Worm (Caenorhabditis elegans) whole organism, L4 larva: ENCODE data around the gene C05E11.6.

Experiments used
- F26F4.8 ChIP-seq: fragments of 200-800 bp; sonication (Bioruptor generic); conservative IDR thresholded peaks from 2 replicates; pipeline ENCODE4 v1.3.6; 2022; ENCODE audit warnings: missing genetic modification characterization, missing compliant biosample characterization
- F37D6.2 ChIP-seq: sonication (generic microtip); optimal IDR thresholded peaks from 2 replicates; lab custom pipeline; 2016; ENCODE audit warnings: mild to moderate bottlenecking, missing genetic modification characterization, missing compliant biosample characterization
- F44E2.7 ChIP-seq: fragments of 200-800 bp; sonication (Bioruptor generic); IDR thresholded peaks from 2 replicates; pipeline ENCODE4 v2.1.2; 2022; ENCODE audit warnings: missing genetic modification characterization, missing compliant biosample characterization
- F49E8.2 ChIP-seq: sonication (generic microtip); optimal IDR thresholded peaks from 2 replicates; lab custom pipeline; 2016; ENCODE audit warnings: missing compliant biosample characterization, mild to moderate bottlenecking, missing genetic modification characterization, borderline replicate concordance
- Y105C5A.15 ChIP-seq: fragments of 200-800 bp; sonication (Bioruptor generic); IDR thresholded peaks from 2 replicates; pipeline ENCODE4 v1.3.6; 2022; ENCODE audit warnings: missing genetic modification characterization, missing compliant biosample characterization
- ZK337.2 ChIP-seq: fragments of 200-800 bp; sonication (Bioruptor generic); IDR thresholded peaks from 2 replicates; pipeline ENCODE4 v1.3.6; 2022; ENCODE audit warnings: missing genetic modification reagents, missing genetic modification characterization, missing compliant biosample characterization
- ZK546.5 ChIP-seq, 2 experiments: sonication (generic microtip); optimal IDR thresholded peaks; 2 replicates each; lab custom pipeline; 2017; ENCODE audit warnings: missing biosample characterization in 2 of 2, missing genetic modification characterization in 2 of 2
- aha-1 ChIP-seq: fragments of 150-350 bp; peaks from one replicate; lab custom pipeline; 2014; ENCODE audit warnings: missing biosample characterization, missing genetic modification characterization
- ceh-32 ChIP-seq: sonication (generic microtip); optimal IDR thresholded peaks from 2 replicates; lab custom pipeline; 2016; ENCODE audit warnings: mild to moderate bottlenecking, missing genetic modification characterization, missing compliant biosample characterization; ENCODE audit not compliant: poor library complexity
- ceh-44 ChIP-seq: fragments of 200-800 bp; sonication (Bioruptor generic); IDR thresholded peaks from 2 replicates; pipeline ENCODE4 v1.3.6; 2022; ENCODE audit warnings: missing genetic modification reagents, missing genetic modification characterization, missing compliant biosample characterization
- daf-16 ChIP-seq, 3 experiments: sonication (generic microtip); optimal IDR thresholded peaks; 2 replicates each; lab custom pipeline; 2016 to 2017; ENCODE audit warnings: missing genetic modification characterization in 3 of 3, missing genetic modification reagents in 3 of 3, mild to moderate bottlenecking in 2 of 3, missing compliant biosample characterization in 2 of 3, missing biosample characterization in 1 of 3, moderate library complexity in 1 of 3
- dmd-6 ChIP-seq: fragments of 200-800 bp; sonication (Bioruptor generic); IDR thresholded peaks from 2 replicates; pipeline ENCODE4 v1.3.6; 2022; ENCODE audit warnings: missing genetic modification reagents, missing genetic modification characterization, missing compliant biosample characterization
- dpl-1 ChIP-seq: fragments of 150-350 bp; optimal IDR thresholded peaks from 2 replicates; lab custom pipeline; 2014; ENCODE audit warnings: missing biosample characterization, missing genetic modification reagents, missing genetic modification characterization
- dve-1 ChIP-seq: sonication (generic microtip); optimal IDR thresholded peaks from 2 replicates; lab custom pipeline; 2017; ENCODE audit warnings: antibody characterized with exemption, mild to moderate bottlenecking, missing genetic modification characterization, missing compliant biosample characterization; ENCODE audit not compliant: insufficient read depth
- gei-8 ChIP-seq: fragments of 200-800 bp; sonication (Bioruptor generic); optimal IDR thresholded peaks from 2 replicates; lab custom pipeline; 2018; ENCODE audit warnings: mild to moderate bottlenecking, missing genetic modification characterization, missing compliant biosample characterization
- hmg-1.1 ChIP-seq: fragments of 200-800 bp; sonication (Bioruptor generic); IDR thresholded peaks from 2 replicates; pipeline ENCODE4 v1.3.6; 2022; ENCODE audit warnings: missing genetic modification reagents, missing genetic modification characterization, missing compliant biosample characterization
- jun-1 ChIP-seq: fragments of 150-350 bp; optimal IDR thresholded peaks from 2 replicates; lab custom pipeline; 2014; ENCODE audit warnings: missing biosample characterization, missing genetic modification reagents, missing genetic modification characterization
- lin-13 ChIP-seq: fragments of 150-350 bp; optimal IDR thresholded peaks from 2 replicates; lab custom pipeline; 2014; ENCODE audit warnings: missing biosample characterization, missing genetic modification reagents, missing genetic modification characterization
- lsy-2 ChIP-seq, 2 experiments: fragments of 150-350 bp in 1 of 2; sonication (generic microtip) in 1 of 2; optimal IDR thresholded peaks; 2 replicates each; lab custom pipeline; 2014 to 2017; ENCODE audit warnings: missing biosample characterization in 2 of 2, missing genetic modification characterization in 2 of 2
- mdl-1 ChIP-seq, 2 experiments: fragments of 150-350 bp in 1 of 2; sonication (generic microtip) in 1 of 2; optimal IDR thresholded peaks; 2 replicates each; lab custom pipeline; 2014 to 2017; ENCODE audit warnings: missing biosample characterization in 2 of 2, missing genetic modification characterization in 2 of 2
- mep-1 ChIP-seq: fragments of 150-350 bp; sonication (generic microtip); optimal IDR thresholded peaks from 3 replicates; lab custom pipeline; 2014; ENCODE audit warnings: missing biosample characterization, missing genetic modification characterization
- mes-2 ChIP-seq: sonication (generic microtip); optimal IDR thresholded peaks from 2 replicates; lab custom pipeline; 2016; ENCODE audit warnings: missing genotype, mild to moderate bottlenecking, missing genetic modification characterization, missing compliant biosample characterization; ENCODE audit not compliant: poor library complexity, severe bottlenecking
- mxl-2 ChIP-seq: fragments of 200-800 bp; sonication (Bioruptor generic); conservative IDR thresholded peaks from 2 replicates; pipeline ENCODE4 v1.3.6; 2022; ENCODE audit warnings: missing genetic modification reagents, missing genetic modification characterization, missing compliant biosample characterization
- nhr-10 ChIP-seq: fragments of 150-350 bp; optimal IDR thresholded peaks from 2 replicates; lab custom pipeline; 2014; ENCODE audit warnings: missing biosample characterization, missing genetic modification characterization
- nhr-111 ChIP-seq: fragments of 200-800 bp; sonication (Bioruptor generic); optimal IDR thresholded peaks from 2 replicates; lab custom pipeline; 2018; ENCODE audit warnings: mild to moderate bottlenecking, missing genetic modification characterization, missing compliant biosample characterization
- nhr-237 ChIP-seq: sonication (generic microtip); optimal IDR thresholded peaks from 2 replicates; lab custom pipeline; 2017; ENCODE audit warnings: missing biosample characterization, missing genetic modification characterization
- nhr-25 ChIP-seq: sonication (generic microtip); optimal IDR thresholded peaks from 2 replicates; lab custom pipeline; 2017; ENCODE audit warnings: missing genetic modification characterization, mild to moderate bottlenecking, missing compliant biosample characterization, antibody characterized with exemption, moderate library complexity, borderline replicate concordance; ENCODE audit not compliant: insufficient read depth
- nhr-28 ChIP-seq: fragments of 150-350 bp; optimal IDR thresholded peaks from 2 replicates; lab custom pipeline; 2014; ENCODE audit warnings: missing biosample characterization, missing genetic modification characterization
- nhr-6 ChIP-seq: fragments of 150-350 bp; optimal IDR thresholded peaks from 2 replicates; lab custom pipeline; 2014; ENCODE audit warnings: missing biosample characterization, missing genetic modification characterization
- pha-4 ChIP-seq, 2 experiments: fragments of 150-350 bp in 1 of 2; fragments of 200-800 bp in 1 of 2; sonication (Bioruptor generic) in 1 of 2; IDR thresholded peaks in 1 of 2; optimal IDR thresholded peaks in 1 of 2; 2 replicates each; pipeline versions ENCODE4 v1.3.6 to Lab custom; 2014 to 2022; ENCODE audit warnings: missing genetic modification characterization in 2 of 2, missing genetic modification reagents in 2 of 2, missing biosample characterization in 1 of 2, missing compliant biosample characterization in 1 of 2
- php-3 ChIP-seq: fragments of 200-800 bp; sonication (Bioruptor generic); IDR thresholded peaks from 2 replicates; pipeline ENCODE4 v1.3.6; 2022; ENCODE audit warnings: missing genetic modification reagents, missing genetic modification characterization, missing compliant biosample characterization
- rbr-2 ChIP-seq: sonication (generic microtip); optimal IDR thresholded peaks from 2 replicates; lab custom pipeline; 2016; ENCODE audit warnings: missing genotype, missing genetic modification characterization, missing compliant biosample characterization
- sdz-12 ChIP-seq: fragments of 200-800 bp; sonication (Bioruptor generic); optimal IDR thresholded peaks from 2 replicates; lab custom pipeline; 2018; ENCODE audit warnings: mild to moderate bottlenecking, missing genetic modification characterization, missing compliant biosample characterization
- set-16 ChIP-seq: fragments of 200-800 bp; sonication (Bioruptor generic); IDR thresholded peaks from 2 replicates; pipeline ENCODE4 v1.3.6; 2022; ENCODE audit warnings: missing genetic modification reagents, missing genetic modification characterization, missing compliant biosample characterization
- unc-62 ChIP-seq, 3 experiments: fragments of 150-350 bp in 1 of 3; sonication (generic microtip); optimal IDR thresholded peaks in 2 of 3; peaks in 1 of 3; 1 replicate in 1 of 3; 2 replicates in 2 of 3; lab custom pipeline; 2014 to 2017; ENCODE audit warnings: missing biosample characterization in 3 of 3, missing genetic modification characterization in 3 of 3, missing genetic modification reagents in 3 of 3, missing genotype in 1 of 3
- zag-1 ChIP-seq: fragments of 150-350 bp; optimal IDR thresholded peaks from 2 replicates; lab custom pipeline; 2014; ENCODE audit warnings: missing biosample characterization, missing genetic modification characterization
- zfp-3 ChIP-seq: fragments of 200-800 bp; sonication (Bioruptor generic); conservative IDR thresholded peaks from 2 replicates; pipeline ENCODE4 v1.3.6; 2022; ENCODE audit warnings: missing genetic modification reagents, missing genetic modification characterization, missing compliant biosample characterization

C05E11.6 gene

ce11 chrX:4587934-4588333, 26.0 kb downstream of the C05E11.6 start (continued):
- TF ChIP-seq jun-1 (tag; lab: Kevin White, UChicago) = no peak
- no peak for TF ChIP-seq nhr-6 (tag; lab: Kevin White, UChicago)
- peak; percentile 4 for TF ChIP-seq lin-13 (GFP tag; lab: Kevin White, UChicago)
- TF ChIP-seq nhr-28 (tag; lab: Kevin White, UChicago) = peak; percentile 35
- no peak for TF ChIP-seq pha-4 (GFP tag; IDR thresholded peaks at IDR 0.05; lab: Robert Waterston, UW)
- no peak for TF ChIP-seq pha-4 (tag; optimal IDR thresholded peaks at IDR 0.05; lab: Kevin White, UChicago)
- TF ChIP-seq dmd-6 = peak; percentile 31; the same call in 1 of the 2 replicates
- TF ChIP-seq rbr-2 (tag; lab: Kevin White, UChicago) = peak; percentile 65
- no peak for TF ChIP-seq daf-16 (GFP tag; optimal IDR thresholded peaks at IDR 0.05; lab: Kevin White, UChicago)
- TF ChIP-seq daf-16 (tag; optimal IDR thresholded peaks at IDR 0.05; lab: Kevin White, UChicago) = peak; percentile 18
- TF ChIP-seq nhr-25 (tag; lab: Kevin White, UChicago) = no peak
- TF ChIP-seq ceh-44 (GFP tag; lab: Robert Waterston, UW) = no peak
- TF ChIP-seq hmg-1.1 (GFP tag; lab: Robert Waterston, UW) = peak; percentile 62; the same call in 1 of the 2 replicates
- TF ChIP-seq ZK337.2 = no peak
- TF ChIP-seq dpl-1 = peak; percentile 64
- peak; percentile 62 for TF ChIP-seq mes-2
- peak; percentile 43 for TF ChIP-seq dve-1 (tag; lab: Kevin White, UChicago)
- TF ChIP-seq mep-1 (tag; lab: Kevin White, UChicago) = peak; percentile 77

DNA sequence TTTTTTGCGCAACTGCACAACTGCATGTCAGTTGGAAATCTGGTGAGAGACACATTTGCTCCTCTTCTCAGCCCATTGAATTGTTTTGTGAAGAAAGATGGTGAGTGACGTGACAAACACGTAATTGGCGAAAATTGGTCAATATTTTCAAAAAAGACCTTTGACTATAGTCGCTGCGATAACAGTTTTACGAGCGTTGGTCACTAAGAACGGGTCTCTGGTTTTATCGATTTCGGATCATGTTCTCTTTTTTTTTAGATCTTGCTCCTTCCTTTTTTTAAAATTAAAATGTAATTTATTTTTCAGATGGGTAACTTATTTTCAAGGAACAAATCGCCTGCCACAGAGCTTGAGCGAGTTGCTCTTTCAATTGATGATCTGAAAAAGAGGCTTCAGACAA, 26.5 kb downstream of the C05E11.6 start, which contains the start of gene lnp-1:
TSS of gene lnp-1 (plus strand) at position 301 of the 400 bp plus-strand sequence.
- TF ChIP-seq sdz-12 (GFP tag; lab: Kevin White, UChicago) = no peak
- no peak for TF ChIP-seq daf-16 (GFP tag; optimal IDR thresholded peaks at IDR 0.05; lab: Kevin White, UChicago)
- peak; percentile 69 for TF ChIP-seq daf-16 (tag; optimal IDR thresholded peaks at IDR 0.05; lab: Kevin White, UChicago)

- TF ChIP-seq nhr-237 (tag; lab: Kevin White, UChicago) = no peak
Observed at ce11 chrX:4592250-4592649, 30.3 kb downstream of the C05E11.6 start, which contains the start of gene flp-12. flp-12 (minus strand) TSS chrX:4592350.

- TF ChIP-seq set-16 (GFP tag; lab: Robert Waterston, UW) (peak; percentile 81), mxl-2 (GFP tag; lab: Robert Waterston, UW) (no peak)
- TF ChIP-seq, all 104 proteins: peak for 1
Observed at ce11 chrX:4597419-4597818, 35.5 kb downstream of the C05E11.6 start.

ce11 chrX:4599526-4599925, 37.6 kb downstream of the C05E11.6 start:
- TF ChIP-seq Y105C5A.15 (no peak), mdl-1 (tag; optimal IDR thresholded peaks at IDR 0.05; lab: Kevin White, UChicago) (no peak), aha-1 (tag; lab: Kevin White, UChicago) (peak; percentile 75)

- TF ChIP-seq unc-62 (GFP tag; optimal IDR thresholded peaks at IDR 0.05 in 1 of 2; lab: Kevin White, UChicago) = peak in 1 of 2 experiments; percentile 94
- TF ChIP-seq unc-62 (tag; optimal IDR thresholded peaks at IDR 0.05; lab: Kevin White, UChicago) = no peak
- TF ChIP-seq zag-1 (tag; lab: Kevin White, UChicago) = no peak
Observed at ce11 chrX:4600987-4601386, 39.0 kb downstream of the C05E11.6 start.

- TF ChIP-seq zfp-3 (GFP tag; lab: Robert Waterston, UW) = no peak
- TF ChIP-seq F26F4.8 (GFP tag; lab: Robert Waterston, UW) = no peak
- TF ChIP-seq aha-1 (tag; lab: Kevin White, UChicago) = peak; percentile 2
- TF ChIP-seq nhr-10 = no peak
- no peak for TF ChIP-seq nhr-111
- no peak for TF ChIP-seq ZK337.2
- TF ChIP-seq gei-8 (GFP tag; lab: Kevin White, UChicago) = no peak
- no peak for TF ChIP-seq lsy-2 (tag; optimal IDR thresholded peaks at IDR 0.05; lab: Kevin White, UChicago)
- no peak for TF ChIP-seq ZK546.5 (tag; optimal IDR thresholded peaks at IDR 0.05; lab: Kevin White, UChicago)
- no peak for TF ChIP-seq pha-4 (GFP tag; IDR thresholded peaks at IDR 0.05; lab: Robert Waterston, UW)
- no peak for TF ChIP-seq pha-4 (tag; optimal IDR thresholded peaks at IDR 0.05; lab: Kevin White, UChicago)
- no peak for TF ChIP-seq F44E2.7 (GFP tag; lab: Robert Waterston, UW)
- TF ChIP-seq F37D6.2 (tag; lab: Kevin White, UChicago) = no peak
- TF ChIP-seq ceh-32 (tag; lab: Kevin White, UChicago) = no peak
- no peak for TF ChIP-seq F49E8.2 (tag; lab: Kevin White, UChicago)
- no peak for TF ChIP-seq php-3 (GFP tag; lab: Robert Waterston, UW)
Observed at ce11 chrX:4604185-4604584, 42.2 kb downstream of the C05E11.6 start.
